Fruit fly (Drosophila melanogaster): ENCODE data around the gene CG42590.
A peak's percentile ranks its signal among the peaks of the same experiment; 100 is the strongest.

Gene CG42590

dm6 chr3L:8069167-8069566, at the start of gene CG42590:
TSS of gene CG42590 (minus strand) at chr3L:8069267.
- no peak for TF ChIP-seq CG17801 (GFP tag; optimal IDR thresholded peaks at IDR 0.05; ENCODE audit: partially characterized antibody)

dm6 chr3L:8116809-8117208, 47.7 kb upstream of the CG42590 start:
- no peak for TF ChIP-seq CG17801 (GFP tag; optimal IDR thresholded peaks at IDR 0.05; ENCODE audit: partially characterized antibody)

- peak; percentile 81 for TF ChIP-seq CG17801 (GFP tag; optimal IDR thresholded peaks at IDR 0.05; ENCODE audit: partially characterized antibody)
These were observed 46.9 kb upstream of the CG42590 start, which contains the start of the genes Arp3 and msk for dm6 chr3L:8115864-8116528. TSS of gene Arp3 (minus strand) at chr3L:8115902. TSS of gene msk (plus strand) at chr3L:8116179.

DNA sequence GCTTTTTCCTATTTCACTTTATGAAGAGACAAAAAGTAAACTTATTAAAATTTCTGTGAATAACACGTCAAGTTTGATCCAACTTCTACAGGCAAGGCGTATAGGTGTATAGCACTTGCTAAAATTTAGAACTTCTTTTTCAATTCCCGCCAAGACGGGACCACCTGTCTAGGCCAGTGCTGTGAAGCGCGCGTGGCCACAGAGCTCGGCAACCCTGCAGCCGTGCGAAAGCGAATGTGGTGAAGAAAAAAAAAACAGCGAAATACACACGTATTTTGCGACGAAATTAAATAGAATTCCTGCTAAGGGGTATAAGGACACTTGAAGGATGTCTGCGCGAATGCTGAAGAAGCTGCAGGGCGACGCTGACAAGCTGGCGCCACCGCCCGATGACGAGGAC, 41.1 kb upstream of the CG42590 start, which contains the start of gene Nulp1:
TSS of gene Nulp1 (plus strand) at position 198 of the 400 bp plus-strand sequence.
- no peak for TF ChIP-seq CG17801 (GFP tag; optimal IDR thresholded peaks at IDR 0.05; ENCODE audit: partially characterized antibody)

DNA sequence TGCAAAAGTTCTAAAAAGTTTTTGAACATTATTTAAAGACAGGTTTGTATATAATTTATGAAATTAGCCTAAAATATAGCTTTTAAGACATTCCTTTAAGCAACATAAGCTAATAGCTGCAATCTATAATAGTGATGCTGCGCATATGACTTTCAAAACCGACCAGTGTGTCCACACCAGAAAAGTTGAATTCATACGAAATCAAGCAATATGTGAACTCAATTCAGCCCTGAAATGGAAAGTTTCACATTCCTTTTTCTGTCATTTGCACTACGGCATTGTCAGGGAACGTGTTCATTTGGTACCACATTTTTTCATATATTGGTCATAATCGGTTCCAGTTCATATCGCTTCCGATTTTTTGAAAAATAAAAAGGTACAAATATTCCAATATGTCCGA, 39.8 kb upstream of the CG42590 start, which contains the start of gene fan:
TSS of gene fan (plus strand) at position 247 of the 400 bp plus-strand sequence.
- TF ChIP-seq CG17801 (GFP tag; optimal IDR thresholded peaks at IDR 0.05; ENCODE audit: partially characterized antibody): no peak

- no peak for TF ChIP-seq CG17801 (GFP tag; optimal IDR thresholded peaks at IDR 0.05; ENCODE audit: partially characterized antibody)
These were observed 39.1 kb upstream of the CG42590 start for dm6 chr3L:8108201-8108600.

DNA sequence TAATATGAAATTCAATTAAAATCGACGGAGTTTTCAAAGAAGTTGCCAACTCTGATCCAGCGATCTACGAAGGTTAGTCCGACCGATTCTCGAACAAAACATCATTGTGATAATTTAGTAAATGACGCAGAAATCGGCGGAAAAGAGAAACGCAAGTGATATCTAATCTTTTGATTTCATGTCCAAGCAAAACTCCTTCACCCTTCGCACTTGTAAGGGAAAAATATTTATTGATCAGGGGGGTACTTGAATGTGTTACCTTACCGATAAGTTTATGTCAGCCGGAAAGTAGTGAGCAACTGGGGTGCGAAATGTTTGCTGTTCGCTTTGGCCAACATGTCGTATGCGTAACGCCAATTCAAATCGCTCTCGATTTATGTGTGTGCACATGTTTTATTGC, 28.0 kb upstream of the CG42590 start:
- TF ChIP-seq CG17801 (GFP tag; optimal IDR thresholded peaks at IDR 0.05; ENCODE audit: partially characterized antibody): no peak

DNA sequence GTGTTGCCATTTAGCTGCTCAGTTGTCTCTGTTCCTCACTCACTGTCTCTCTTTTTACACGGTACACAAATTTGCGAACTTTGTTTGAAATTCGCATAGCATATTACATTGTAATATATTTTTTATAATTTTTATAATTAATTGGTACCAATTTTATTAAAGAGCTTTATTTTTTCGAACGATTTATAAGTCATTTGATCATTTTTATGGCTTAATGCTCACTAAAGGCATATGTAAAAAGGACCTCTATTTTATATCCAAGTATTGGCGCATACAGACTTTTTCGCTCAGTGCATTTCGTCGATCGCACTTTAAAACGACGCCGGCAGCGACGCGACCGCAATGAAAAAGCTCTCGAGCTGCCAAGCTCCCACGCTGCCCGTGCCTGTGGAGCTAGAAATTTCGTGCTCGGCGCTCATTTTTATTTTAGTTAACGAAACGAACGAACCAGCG, 27.1 kb upstream of the CG42590 start:
- peak; percentile 91 for TF ChIP-seq CG17801 (GFP tag; optimal IDR thresholded peaks at IDR 0.05; ENCODE audit: partially characterized antibody)

DNA sequence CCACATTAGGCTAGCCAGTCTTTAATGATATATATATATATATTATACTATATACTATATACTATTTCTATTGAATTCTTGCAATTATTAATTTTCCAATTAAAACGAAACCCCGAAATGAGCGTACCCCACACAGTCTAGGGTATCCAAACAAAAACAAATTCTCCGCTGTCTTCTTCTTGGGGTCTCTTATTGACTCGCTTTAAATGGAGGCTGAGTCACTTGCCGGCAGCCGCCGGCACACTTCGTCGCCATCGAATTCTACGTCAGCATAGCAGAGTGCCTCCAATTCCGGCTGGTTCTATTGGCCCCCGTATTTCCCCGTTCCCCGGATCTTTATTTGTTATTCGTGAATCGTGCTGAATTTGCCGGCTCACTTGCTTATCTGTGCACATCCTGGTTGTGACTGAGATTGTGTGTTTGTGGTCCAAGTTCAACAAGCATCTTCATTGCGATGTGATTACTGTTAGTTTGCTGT, 25.6 kb upstream of the CG42590 start:
- no peak for TF ChIP-seq CG17801 (GFP tag; optimal IDR thresholded peaks at IDR 0.05; ENCODE audit: partially characterized antibody)

DNA sequence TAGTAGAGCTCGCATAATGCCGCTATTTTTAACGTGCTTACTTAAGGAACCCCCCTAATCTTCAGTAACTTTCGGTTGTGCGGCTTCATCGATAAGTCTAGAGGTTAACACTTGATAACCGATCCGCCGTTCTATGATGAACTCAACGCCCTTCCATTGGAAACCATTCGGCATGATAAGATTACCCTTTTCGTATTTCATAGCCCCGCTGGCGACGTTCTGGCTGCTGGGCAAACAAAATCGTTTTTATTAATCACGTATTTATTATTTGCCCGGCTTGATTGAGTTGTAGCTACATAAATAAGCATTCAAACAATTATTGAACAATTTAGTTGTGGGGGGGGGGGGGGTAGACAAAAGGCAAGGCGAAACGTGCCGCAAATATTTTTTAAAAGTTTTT, 24.5 kb upstream of the CG42590 start:
- no peak for TF ChIP-seq CG17801 (GFP tag; optimal IDR thresholded peaks at IDR 0.05; ENCODE audit: partially characterized antibody)

DNA sequence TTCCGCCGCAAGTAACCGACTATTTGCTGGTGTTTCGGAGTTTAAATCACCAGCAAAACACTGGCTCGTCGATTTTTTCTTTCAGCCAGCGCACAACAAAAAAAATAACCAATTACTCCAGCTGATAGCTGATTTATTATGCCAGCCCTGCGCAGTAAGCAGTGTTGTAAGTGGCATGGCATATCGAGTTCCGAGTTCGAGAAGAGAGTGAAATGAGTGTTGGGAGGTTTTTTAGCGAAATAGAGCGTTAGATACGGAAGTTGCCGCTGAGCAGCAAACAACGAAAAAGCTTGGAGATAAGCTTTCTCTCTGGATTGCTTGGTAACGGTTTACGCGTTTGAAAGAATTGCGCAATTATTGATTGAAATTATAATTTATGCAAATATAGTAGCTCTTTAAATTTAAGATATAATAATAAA, 22.6 kb upstream of the CG42590 start, which contains the start of gene CG7565:
TSS of gene CG7565 (minus strand) at position 137 of the 419 bp plus-strand sequence.
- peak; percentile 67 for TF ChIP-seq CG17801 (GFP tag; optimal IDR thresholded peaks at IDR 0.05; ENCODE audit: partially characterized antibody)

- TF ChIP-seq CG17801 (GFP tag; optimal IDR thresholded peaks at IDR 0.05; ENCODE audit: partially characterized antibody): no peak
These were observed 17.2 kb upstream of the CG42590 start for dm6 chr3L:8086218-8086617.

DNA sequence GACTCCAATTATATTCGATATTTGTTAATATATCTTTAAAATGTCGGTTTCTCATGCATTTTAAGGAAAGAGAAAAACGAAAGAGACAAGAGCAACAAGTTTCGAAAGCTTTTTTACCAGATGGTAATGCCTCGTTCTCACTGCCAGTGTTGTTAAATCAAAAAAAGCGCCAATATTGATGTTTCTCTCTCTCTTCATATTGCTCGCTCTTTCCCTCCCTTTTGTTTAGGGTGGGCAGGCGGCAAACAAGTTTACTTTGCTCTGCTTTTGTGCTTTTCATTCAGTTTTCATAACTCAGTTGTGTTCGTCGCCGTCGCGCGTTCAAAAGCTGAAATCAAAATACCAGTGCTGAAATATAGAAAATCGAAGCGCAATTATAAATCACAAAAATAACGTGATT, 12.8 kb upstream of the CG42590 start:
- TF ChIP-seq CG17801 (GFP tag; optimal IDR thresholded peaks at IDR 0.05; ENCODE audit: partially characterized antibody): peak; percentile 26

DNA sequence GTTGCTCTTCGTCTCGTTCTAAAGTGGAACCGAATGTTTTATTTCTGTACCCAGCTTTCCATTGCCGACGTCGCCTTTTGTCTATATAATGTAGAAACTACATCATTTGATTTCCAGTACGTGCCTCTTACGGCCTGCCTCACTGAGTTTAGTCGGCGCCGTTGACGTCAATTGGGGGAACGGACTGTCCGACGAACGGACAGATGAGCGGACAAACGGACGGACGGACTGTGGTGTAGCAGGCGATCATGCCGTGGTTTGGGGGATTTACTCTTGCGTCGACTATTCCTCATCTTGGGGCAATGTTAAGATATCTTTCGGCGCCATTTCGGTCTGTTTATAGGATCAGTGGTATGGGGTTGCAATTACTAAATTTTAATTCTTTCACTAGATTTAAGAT, 11.7 kb upstream of the CG42590 start:
- no peak for TF ChIP-seq CG17801 (GFP tag; optimal IDR thresholded peaks at IDR 0.05; ENCODE audit: partially characterized antibody)

DNA sequence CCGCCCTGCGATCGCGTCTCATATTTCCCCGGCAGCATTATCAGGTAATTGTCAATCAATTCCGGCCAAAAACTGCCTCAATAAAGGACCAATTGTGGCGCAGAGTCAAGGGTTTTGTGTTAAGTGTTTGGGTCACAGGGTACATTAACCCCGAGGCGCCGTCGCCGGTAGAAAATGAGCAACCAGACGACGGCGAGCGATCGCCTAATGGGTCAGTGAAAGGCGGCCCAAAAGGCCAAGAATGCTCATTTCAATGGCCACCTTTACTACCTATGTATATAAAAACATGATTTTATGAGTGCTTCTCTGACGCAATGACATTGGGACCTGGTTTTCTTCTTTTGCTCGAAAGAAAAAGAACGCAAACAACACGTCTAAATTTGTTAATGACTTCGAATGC, 10.5 kb upstream of the CG42590 start:
- no peak for TF ChIP-seq CG17801 (GFP tag; optimal IDR thresholded peaks at IDR 0.05; ENCODE audit: partially characterized antibody)

DNA sequence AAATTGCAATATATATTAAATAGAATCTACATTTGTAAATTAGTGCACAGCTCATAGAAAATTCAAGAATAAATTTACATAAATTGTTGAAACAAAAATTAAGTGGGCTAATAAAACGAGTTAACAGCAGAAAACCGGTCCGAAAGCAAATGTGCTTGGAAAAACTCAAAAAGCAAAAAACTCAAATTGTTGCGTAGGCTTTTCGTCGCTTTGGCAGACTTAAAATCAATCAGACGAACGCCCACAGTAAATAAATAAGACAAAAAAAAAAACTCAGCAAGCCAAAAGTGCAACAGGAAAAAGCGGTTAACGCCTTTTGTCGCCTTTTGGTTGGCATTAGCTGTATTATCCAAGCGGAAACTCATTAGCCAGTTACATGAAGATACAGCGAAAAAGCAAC, 8.9 kb upstream of the CG42590 start:
- no peak for TF ChIP-seq CG17801 (GFP tag; optimal IDR thresholded peaks at IDR 0.05; ENCODE audit: partially characterized antibody)

All from ovary, adult (tissue).